Fruit fly (Drosophila melanogaster) whole organism, pupa: ENCODE data around the gene CG13653.
A peak's percentile ranks its signal among the peaks of the same experiment; 100 is the strongest.

Experiments
- CG10348 ChIP-seq: fragments of 200-800 bp; sonication (Bioruptor generic); IDR thresholded peaks from 2 replicates; pipeline ENCODE4 v1.3.6; 2022; ENCODE audit warnings: missing biosample characterization, missing genetic modification characterization
- CG12605 ChIP-seq: fragments of 200-800 bp; sonication (Bioruptor generic); IDR thresholded peaks from 2 replicates; pipeline ENCODE4 v1.3.6; 2022; ENCODE audit warnings: missing biosample characterization, missing genetic modification characterization
- CG17806 ChIP-seq: fragments of 200-800 bp; sonication (Bioruptor generic); optimal IDR thresholded peaks from 2 replicates; lab custom pipeline; 2018; ENCODE audit warnings: missing biosample characterization, mild to moderate bottlenecking, missing genetic modification characterization, moderate library complexity
- CG4496 ChIP-seq: fragments of 200-800 bp; sonication (Bioruptor generic); IDR thresholded peaks from 3 replicates; pipeline ENCODE4 v1.3.6; 2022; ENCODE audit warnings: missing biosample characterization, missing genetic modification characterization
- CG8301 ChIP-seq: fragments of 200-800 bp; sonication (Bioruptor generic); optimal IDR thresholded peaks from 2 replicates; lab custom pipeline; 2018; ENCODE audit warnings: missing biosample characterization, mild to moderate bottlenecking, missing genetic modification characterization
- EcR ChIP-seq: fragments of 200-800 bp; sonication (Bioruptor generic); optimal IDR thresholded peaks from 3 replicates; lab custom pipeline; 2019; ENCODE audit warnings: missing biosample characterization, missing genetic modification characterization, mild to moderate bottlenecking, moderate library complexity, missing genetic modification reagents
- fd96Ca ChIP-seq: fragments of 200-800 bp; sonication (Bioruptor generic); IDR thresholded peaks from 3 replicates; pipeline ENCODE4 v1.3.6; 2022; ENCODE audit warnings: missing biosample characterization, missing genetic modification characterization

CG13653 gene

dm6 chr3R:25241507-25242070, 46.3 kb downstream of the CG13653 start, which contains the start of gene CG11854:
CG11854 (plus strand) TSS chr3R:25242020.
- no peak for TF ChIP-seq CG4496
- TF ChIP-seq fd96Ca (GFP tag; lab: Robert Waterston, UW) = no peak
- no peak for TF ChIP-seq CG10348
- no peak for TF ChIP-seq CG17806
- TF ChIP-seq EcR = peak; percentile 67
- no peak for TF ChIP-seq CG12605 (GFP tag; lab: Robert Waterston, UW)

dm6 chr3R:25245052-25245813, 49.9 kb downstream of the CG13653 start, which contains the start of gene bam:
bam (minus strand) TSS chr3R:25245109.
- TF ChIP-seq EcR (peak; percentile 81), CG8301 (no peak)
